Fruit fly (Drosophila melanogaster) whole organism, prepupa: ENCODE results near the gene alpha-Est5.

Experiments
- CG11294 ChIP-seq: fragments of 200-800 bp; sonication (Bioruptor generic); IDR thresholded peaks from 2 replicates; pipeline ENCODE4 v1.3.6; 2022; ENCODE audit warnings: missing biosample characterization, missing genetic modification characterization
- CG11902 ChIP-seq: fragments of 200-800 bp; sonication (Bioruptor generic); optimal IDR thresholded peaks from 3 replicates; lab custom pipeline; 2016; ENCODE audit warnings: missing biosample characterization, missing genetic modification characterization
- CG15336 ChIP-seq: fragments of 200-800 bp; sonication (Bioruptor generic); IDR thresholded peaks from 2 replicates; pipeline ENCODE4 v1.3.6; 2022; ENCODE audit warnings: missing biosample characterization, missing genetic modification characterization
- CG16779 ChIP-seq: fragments of 200-800 bp; sonication (Bioruptor generic); optimal IDR thresholded peaks from 3 replicates; lab custom pipeline; 2017; ENCODE audit warnings: missing biosample characterization, mild to moderate bottlenecking, missing genetic modification characterization
- CG31627 ChIP-seq: fragments of 200-800 bp; sonication (Bioruptor generic); optimal IDR thresholded peaks from 3 replicates; lab custom pipeline; 2016; ENCODE audit warnings: missing biosample characterization, missing genetic modification characterization
- CG3919 ChIP-seq: fragments of 200-800 bp; sonication (Bioruptor generic); optimal IDR thresholded peaks from 3 replicates; lab custom pipeline; 2016; ENCODE audit warnings: missing biosample characterization, missing genetic modification characterization
- CG6163 ChIP-seq: fragments of 200-800 bp; sonication (Bioruptor generic); IDR thresholded peaks from 3 replicates; pipeline ENCODE4 v1.3.6; 2022; ENCODE audit warnings: missing biosample characterization, missing genetic modification characterization
- CG6276 ChIP-seq: fragments of 200-800 bp; sonication (Bioruptor generic); optimal IDR thresholded peaks from 2 replicates; lab custom pipeline; 2017; ENCODE audit warnings: missing biosample characterization, mild to moderate bottlenecking, missing genetic modification characterization
- CG6854 ChIP-seq: fragments of 200-800 bp; sonication (Bioruptor generic); optimal IDR thresholded peaks from 2 replicates; lab custom pipeline; 2017; ENCODE audit warnings: missing biosample characterization, mild to moderate bottlenecking, missing genetic modification characterization
- CG7368 ChIP-seq: fragments of 200-800 bp; sonication (Bioruptor generic); optimal IDR thresholded peaks from 3 replicates; lab custom pipeline; 2016; ENCODE audit warnings: missing biosample characterization, missing genetic modification characterization
- CG8632 ChIP-seq: fragments of 200-800 bp; sonication (Bioruptor generic); optimal IDR thresholded peaks from 3 replicates; lab custom pipeline; 2016; ENCODE audit warnings: missing biosample characterization, missing genetic modification characterization
- CG9139 ChIP-seq: fragments of 200-800 bp; sonication (Bioruptor generic); optimal IDR thresholded peaks from 3 replicates; lab custom pipeline; 2017; ENCODE audit warnings: missing biosample characterization, mild to moderate bottlenecking, missing genetic modification characterization
- Eip75B ChIP-seq: fragments of 200-800 bp; sonication (Bioruptor generic); optimal IDR thresholded peaks from 3 replicates; lab custom pipeline; 2016; ENCODE audit warnings: missing biosample characterization, missing genetic modification characterization
- Eip78C ChIP-seq: fragments of 200-800 bp; sonication (Bioruptor generic); peaks from one replicate; lab custom pipeline; 2016; ENCODE audit warnings: missing biosample characterization, missing genetic modification characterization
- Gug ChIP-seq: fragments of 200-800 bp; sonication (Bioruptor generic); IDR thresholded peaks from 2 replicates; pipeline ENCODE4 v1.3.6; 2022; ENCODE audit warnings: missing biosample characterization, missing genetic modification characterization
- Hr38 ChIP-seq: sonication (Bioruptor generic); optimal IDR thresholded peaks from 2 replicates; lab custom pipeline; 2016; ENCODE audit warnings: missing biosample characterization, missing genetic modification characterization
- Hr4 ChIP-seq: fragments of 200-800 bp; sonication (Bioruptor generic); optimal IDR thresholded peaks from 3 replicates; lab custom pipeline; 2016; ENCODE audit warnings: missing biosample characterization, missing genetic modification characterization
- Sox102F ChIP-seq: fragments of 200-800 bp; sonication (Bioruptor generic); optimal IDR thresholded peaks from 2 replicates; lab custom pipeline; 2016; ENCODE audit warnings: missing biosample characterization, mild to moderate bottlenecking, missing genetic modification characterization
- Sox14 ChIP-seq: fragments of 200-800 bp; sonication (Bioruptor generic); optimal IDR thresholded peaks from 3 replicates; lab custom pipeline; 2016; ENCODE audit warnings: missing biosample characterization, missing genetic modification characterization
- Sox15 ChIP-seq: fragments of 200-800 bp; sonication (Bioruptor generic); optimal IDR thresholded peaks from 3 replicates; lab custom pipeline; 2016; ENCODE audit warnings: missing biosample characterization, missing genetic modification characterization
- dac ChIP-seq: fragments of 200-800 bp; sonication (Bioruptor generic); optimal IDR thresholded peaks from 2 replicates; lab custom pipeline; 2017; ENCODE audit warnings: missing biosample characterization, mild to moderate bottlenecking, missing genetic modification characterization
- dsx ChIP-seq: fragments of 200-800 bp; optimal IDR thresholded peaks from 3 replicates; lab custom pipeline; 2019; ENCODE audit warnings: missing biosample characterization, mild to moderate bottlenecking, missing genetic modification characterization, moderate library complexity; ENCODE audit not compliant: poor library complexity, severe bottlenecking
- fd85E ChIP-seq: fragments of 200-800 bp; sonication (Bioruptor generic); optimal IDR thresholded peaks from 3 replicates; lab custom pipeline; 2016; ENCODE audit warnings: missing biosample characterization, missing genetic modification characterization
- fkh ChIP-seq: fragments of 200-800 bp; sonication (Bioruptor generic); optimal IDR thresholded peaks from 3 replicates; lab custom pipeline; 2017; ENCODE audit warnings: missing biosample characterization, mild to moderate bottlenecking, missing genetic modification characterization, moderate library complexity
- net ChIP-seq: fragments of 200-800 bp; sonication (Bioruptor generic); optimal IDR thresholded peaks from 3 replicates; lab custom pipeline; 2016; ENCODE audit warnings: missing biosample characterization, missing genetic modification characterization
- pdm3 ChIP-seq: fragments of 200-800 bp; sonication (Bioruptor generic); optimal IDR thresholded peaks from 3 replicates; lab custom pipeline; 2016; ENCODE audit warnings: missing biosample characterization, missing genetic modification characterization
- salr ChIP-seq, 2 experiments: fragments of 200-800 bp; sonication (Bioruptor generic); optimal IDR thresholded peaks; 3 replicates each; lab custom pipeline; 2016 to 2018; ENCODE audit warnings: missing biosample characterization in 2 of 2, missing genetic modification characterization in 2 of 2, mild to moderate bottlenecking in 1 of 2
- svp ChIP-seq: fragments of 200-800 bp; sonication (Bioruptor generic); peaks from one replicate; lab custom pipeline; 2016; ENCODE audit warnings: missing biosample characterization, missing genetic modification characterization
- topi ChIP-seq: fragments of 200-800 bp; sonication (Bioruptor generic); optimal IDR thresholded peaks from 3 replicates; lab custom pipeline; 2016; ENCODE audit warnings: missing biosample characterization, missing genetic modification characterization
- vri ChIP-seq: fragments of 200-800 bp; sonication (Bioruptor generic); optimal IDR thresholded peaks from 3 replicates; lab custom pipeline; 2016; ENCODE audit warnings: missing biosample characterization, mild to moderate bottlenecking, missing genetic modification characterization

The alpha-Est5 gene

dm6 chr3R:7530184-7530821, 5.9 kb downstream of the alpha-Est5 start, which contains the start of the genes Rtnl2 and alphaTub84D:
Gene Rtnl2 (minus strand): TSS chr3R:7530241.
Gene alphaTub84D (plus strand): TSS chr3R:7530753.
- TF ChIP-seq svp (GFP tag; lab: Kevin White, UChicago), result peak; percentile 80
- peak; percentile 19 for TF ChIP-seq Sox14 (GFP tag; lab: Kevin White, UChicago)
- no peak for TF ChIP-seq CG15336
- TF ChIP-seq Eip78C, result peak; percentile 46
- TF ChIP-seq, all 60 proteins: peak for 3

dm6 chr3R:7528677-7529076, 7.5 kb downstream of the alpha-Est5 start, which contains the start of gene alpha-Est6:
Gene alpha-Est6 (minus strand): TSS chr3R:7528777.
- TF ChIP-seq CG6163 (no peak), fkh (GFP tag; lab: Kevin White, UChicago) (no peak), Hr38 (GFP tag; lab: Kevin White, UChicago) (no peak), svp (GFP tag; lab: Kevin White, UChicago) (no peak), Eip78C (no peak), CG6854 (GFP tag; lab: Kevin White, UChicago) (no peak), CG16779 (tag; lab: Kevin White, UChicago) (no peak), topi (GFP tag; lab: Kevin White, UChicago) (no peak), CG6276 (GFP tag; lab: Kevin White, UChicago) (no peak), Sox15 (GFP tag; lab: Kevin White, UChicago) (no peak), salr (GFP tag; optimal IDR thresholded peaks at IDR 0.05; lab: Kevin White, UChicago) (no peak), CG3919 (no peak), CG7368 (GFP tag; lab: Kevin White, UChicago) (no peak), Hr4 (no peak), CG11902 (GFP tag; lab: Kevin White, UChicago) (no peak), fd85E (no peak), CG8632 (GFP tag; lab: Kevin White, UChicago) (no peak), CG11294 (GFP tag; lab: Robert Waterston, UW) (no peak), dac (GFP tag; lab: Kevin White, UChicago) (no peak), net (no peak)

DNA sequence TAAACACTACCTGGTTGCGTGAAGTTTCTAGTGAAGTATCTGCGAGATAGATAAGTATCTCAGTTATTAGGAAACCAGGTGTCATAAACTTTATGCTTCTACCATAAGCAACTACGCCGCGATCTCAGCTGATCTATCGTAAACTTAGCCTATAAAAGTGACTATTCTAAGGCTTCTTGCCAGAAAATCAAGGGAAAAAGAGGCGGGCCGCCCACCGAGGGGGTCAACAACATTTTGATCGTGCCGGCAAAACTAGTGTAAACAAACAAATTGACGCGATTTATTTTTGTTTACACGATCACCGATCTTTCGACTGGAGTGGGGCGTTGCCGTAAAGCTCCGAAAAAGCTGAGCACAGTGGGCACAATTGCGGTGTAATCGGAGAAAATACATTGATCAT, 12.0 kb downstream of the alpha-Est5 start:
- TF ChIP-seq CG31627 (no peak), CG9139 (no peak), fkh (GFP tag; lab: Kevin White, UChicago) (peak; percentile 93), dac (GFP tag; lab: Kevin White, UChicago) (no peak), svp (GFP tag; lab: Kevin White, UChicago) (no peak), CG6163 (no peak), dsx (GFP tag; lab: Kevin White, UChicago) (no peak)

DNA sequence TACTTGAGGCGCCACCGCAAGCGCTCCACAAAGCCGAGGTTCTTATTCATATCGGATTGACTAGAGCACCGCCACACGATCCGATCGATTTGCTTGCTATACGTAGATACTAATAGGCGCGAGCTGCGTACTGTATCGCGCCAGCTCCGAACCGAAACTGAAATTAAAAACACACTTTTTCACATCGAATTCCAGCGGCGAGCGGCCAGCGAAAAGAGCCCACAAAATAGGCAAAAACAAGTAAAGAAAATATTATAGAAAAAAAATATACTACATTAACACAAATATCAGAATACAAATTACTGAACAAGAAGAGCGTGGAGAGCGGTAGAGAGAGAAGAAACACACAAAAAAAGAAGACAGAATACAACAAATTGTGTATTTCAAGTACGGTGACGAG, 12.6 kb downstream of the alpha-Est5 start, which contains the start of gene alpha-Est7:
Gene alpha-Est7, minus strand, starts transcription at position 160 of the 400 bp plus-strand sequence.
- TF ChIP-seq vri (GFP tag; lab: Kevin White, UChicago), result peak; percentile 32
- TF ChIP-seq svp (GFP tag; lab: Kevin White, UChicago), result peak; percentile 80
- TF ChIP-seq Eip75B (GFP tag; lab: Kevin White, UChicago), result no peak
- no peak for TF ChIP-seq Gug (GFP tag; lab: Robert Waterston, UW)
- peak; percentile 29 for TF ChIP-seq Eip78C

- TF ChIP-seq CG6276 (GFP tag; lab: Kevin White, UChicago), result peak; percentile 70
- peak; percentile 20 for TF ChIP-seq fkh (GFP tag; lab: Kevin White, UChicago)
- TF ChIP-seq svp (GFP tag; lab: Kevin White, UChicago), result peak; percentile 91
- no peak for TF ChIP-seq CG8632 (GFP tag; lab: Kevin White, UChicago)
Observed at dm6 chr3R:7522266-7522955, 13.8 kb downstream of the alpha-Est5 start.

DNA sequence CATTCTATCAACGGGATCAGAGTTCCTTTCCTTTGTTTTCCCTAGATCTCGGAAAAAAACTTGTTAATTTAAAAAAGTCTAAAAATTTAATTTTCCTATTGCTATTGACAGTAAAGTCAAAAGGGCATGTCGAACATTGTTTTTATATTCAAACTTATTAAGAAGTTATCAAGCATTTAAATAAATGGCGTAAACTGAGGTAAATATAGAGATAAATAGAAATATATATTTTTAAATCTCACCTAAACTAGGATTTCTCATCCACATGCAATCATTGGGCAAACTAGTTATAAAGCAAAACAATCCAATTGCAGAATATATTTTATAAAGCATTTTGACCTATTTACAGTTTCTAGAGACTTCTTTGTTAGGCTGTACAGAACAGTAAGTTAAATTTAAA, 16.8 kb downstream of the alpha-Est5 start, which contains the start of gene Ubc84D:
Gene Ubc84D, minus strand, starts transcription at position 101 of the 400 bp plus-strand sequence.
- TF ChIP-seq Eip75B (GFP tag; lab: Kevin White, UChicago) (no peak), Hr38 (GFP tag; lab: Kevin White, UChicago) (no peak), pdm3 (GFP tag; lab: Kevin White, UChicago) (no peak), Sox102F (GFP tag; lab: Kevin White, UChicago) (no peak), CG8632 (GFP tag; lab: Kevin White, UChicago) (no peak)
